Worm (Caenorhabditis elegans) whole organism, L4/young adult: ENCODE results near the gene csn-1.

Experiments
- W03F9.2 ChIP-seq: fragments of 150-350 bp; optimal IDR thresholded peaks from 2 replicates; lab custom pipeline; 2014; ENCODE audit warnings: missing biosample characterization, missing genetic modification characterization
- dao-5 ChIP-seq: sonication (generic microtip); optimal IDR thresholded peaks from 2 replicates; lab custom pipeline; 2016; ENCODE audit warnings: missing genotype, missing genetic modification characterization, moderate library complexity, missing compliant biosample characterization
- him-1 ChIP-seq: sonication (generic microtip); optimal IDR thresholded peaks from 2 replicates; lab custom pipeline; 2016; ENCODE audit warnings: missing genotype, missing genetic modification reagents, missing genetic modification characterization, missing compliant biosample characterization

DNA sequence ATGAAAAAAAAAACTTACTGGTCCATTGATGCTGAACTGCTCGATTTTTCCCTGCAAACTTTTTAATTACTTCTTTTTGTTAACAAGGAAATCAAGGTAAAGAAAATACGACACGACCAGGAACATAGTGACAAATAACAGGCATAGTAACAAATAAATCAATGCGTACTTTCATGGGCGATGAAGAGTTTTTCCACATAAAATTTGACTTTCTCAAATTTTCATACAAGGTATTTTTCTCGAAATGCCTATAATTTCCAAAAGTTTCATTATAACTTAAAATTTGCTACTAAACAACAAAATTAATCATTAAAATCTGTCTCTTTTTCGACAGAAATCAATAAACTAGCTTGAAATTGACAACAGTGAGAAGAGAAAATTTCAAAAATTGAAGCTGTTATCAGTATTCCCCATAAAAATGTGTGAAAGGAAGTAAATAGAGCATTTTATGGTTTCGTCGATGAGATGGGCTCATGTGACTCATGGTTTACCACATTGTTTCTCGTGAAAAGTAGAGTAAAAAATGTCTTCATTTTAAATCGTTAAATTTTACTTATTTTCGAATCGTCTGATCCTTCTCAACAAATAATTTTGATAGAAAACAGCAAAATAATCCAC is 26.4 kb upstream of the csn-1 start, which contains the start of gene fbxa-156:
- TF ChIP-seq him-1 (tag; lab: Kevin White, UChicago) = no peak
- TF ChIP-seq dao-5 (tag; lab: Kevin White, UChicago) = no peak
- TF ChIP-seq W03F9.2 (tag; lab: Kevin White, UChicago) = no peak
